Worm (Caenorhabditis elegans) whole organism, midembryonic: Measurements from ENCODE around the gene F33E11.2.

Experiments
- T22C8.4 ChIP-seq: fragments of 200-800 bp; sonication (Bioruptor generic); IDR thresholded peaks from 2 replicates; pipeline ENCODE4 v1.3.6; 2022; ENCODE audit warnings: missing genetic modification characterization, missing compliant biosample characterization
- cog-1 ChIP-seq: sonication (generic microtip); optimal IDR thresholded peaks from 2 replicates; lab custom pipeline; 2016; ENCODE audit warnings: missing genetic modification characterization, missing compliant biosample characterization
- flt-1 ChIP-seq: fragments of 200-800 bp; sonication (Bioruptor generic); IDR thresholded peaks from 2 replicates; pipeline ENCODE4 v1.3.6; 2022; ENCODE audit warnings: missing genetic modification characterization, missing compliant biosample characterization
- klf-2 ChIP-seq: fragments of 200-800 bp; sonication (Bioruptor generic); conservative IDR thresholded peaks from 2 replicates; pipeline ENCODE4 v1.3.6; 2022; ENCODE audit warnings: missing genetic modification reagents, missing genetic modification characterization, missing compliant biosample characterization
- med-1 ChIP-seq: sonication (generic microtip); optimal IDR thresholded peaks from 2 replicates; lab custom pipeline; 2017; ENCODE audit warnings: missing genetic modification characterization, mild to moderate bottlenecking, missing compliant biosample characterization, antibody characterized with exemption, missing genetic modification reagents; ENCODE audit not compliant: insufficient read depth
- ref-1 ChIP-seq: fragments of 200-800 bp; sonication (Bioruptor generic); conservative IDR thresholded peaks from 2 replicates; pipeline ENCODE4 v1.3.6; 2022; ENCODE audit warnings: missing genetic modification reagents, missing genetic modification characterization, missing compliant biosample characterization
- tab-1 ChIP-seq: fragments of 200-800 bp; sonication (Bioruptor generic); IDR thresholded peaks from 2 replicates; pipeline ENCODE4 v1.3.6; 2022; ENCODE audit warnings: missing genetic modification characterization, missing compliant biosample characterization
- ztf-23 ChIP-seq: fragments of 200-800 bp; sonication (Bioruptor generic); IDR thresholded peaks from 2 replicates; pipeline ENCODE4 v1.3.6; 2022; ENCODE audit warnings: missing genetic modification reagents, missing genetic modification characterization, missing compliant biosample characterization
- ztf-29 ChIP-seq: fragments of 200-800 bp; sonication (Bioruptor generic); IDR thresholded peaks from 2 replicates; pipeline ENCODE4 v1.3.6; 2022; ENCODE audit warnings: missing genetic modification reagents, missing genetic modification characterization, missing compliant biosample characterization

Gene F33E11.2

ce11 chrV:347561-348345 is 50.0 kb downstream of the F33E11.2 start:
- TF ChIP-seq ref-1 (GFP tag; lab: Robert Waterston, UW) (no peak), ztf-23 (GFP tag; lab: Robert Waterston, UW) (no peak)

ce11 chrV:349054-349453 is 51.3 kb downstream of the F33E11.2 start, which contains the start of gene atg-9:
TSS of gene atg-9 (plus strand) at chrV:349385.
- TF ChIP-seq ztf-29 (GFP tag; lab: Robert Waterston, UW) (no peak), ref-1 (GFP tag; lab: Robert Waterston, UW) (no peak), klf-2 (GFP tag; lab: Robert Waterston, UW) (no peak), T22C8.4 (GFP tag; lab: Robert Waterston, UW) (peak; percentile 58; the same call in 1 of the 2 replicates), flt-1 (GFP tag; lab: Robert Waterston, UW) (0 out of 2 replicates have a peak, but pooled peaks have one; percentile 54), med-1 (no peak), ztf-23 (GFP tag; lab: Robert Waterston, UW) (no peak), tab-1 (no peak), cog-1 (tag; lab: Kevin White, UChicago) (no peak)
